Worm (Caenorhabditis elegans) whole organism, early embryonic: ENCODE results near the gene aat-6.
A peak's percentile ranks its signal among the peaks of the same experiment; 100 is the strongest.

ENCODE experiments used
- B0310.2 ChIP-seq: sonication (generic microtip); optimal IDR thresholded peaks from 2 replicates; lab custom pipeline; 2016; ENCODE audit warnings: mild to moderate bottlenecking, missing genetic modification characterization, missing compliant biosample characterization
- F13C5.2 ChIP-seq: sonication (generic microtip); optimal IDR thresholded peaks from 2 replicates; lab custom pipeline; 2017; ENCODE audit warnings: mild to moderate bottlenecking, missing genetic modification characterization, inconsistent platforms, missing compliant biosample characterization
- aly-1 ChIP-seq: sonication (generic microtip); optimal IDR thresholded peaks from 2 replicates; lab custom pipeline; 2016; ENCODE audit warnings: missing genetic modification characterization, missing compliant biosample characterization
- ama-1 ChIP-seq: fragments of 150-350 bp; optimal IDR thresholded peaks from 2 replicates; lab custom pipeline; 2014
- ceh-13 ChIP-seq: fragments of 200-800 bp; sonication (Bioruptor generic); optimal IDR thresholded peaks from 2 replicates; lab custom pipeline; 2018; ENCODE audit warnings: mild to moderate bottlenecking, missing genetic modification characterization, missing compliant biosample characterization
- ceh-36 ChIP-seq: sonication (generic microtip); optimal IDR thresholded peaks from 2 replicates; lab custom pipeline; 2016; ENCODE audit warnings: missing genetic modification characterization, inconsistent platforms, missing compliant biosample characterization
- ets-7 ChIP-seq: sonication (generic microtip); optimal IDR thresholded peaks from 2 replicates; lab custom pipeline; 2016; ENCODE audit warnings: missing genotype, missing genetic modification characterization, missing compliant biosample characterization
- flt-1 ChIP-seq: fragments of 200-800 bp; sonication (Bioruptor generic); IDR thresholded peaks from 2 replicates; pipeline ENCODE4 v1.3.6; 2022; ENCODE audit warnings: missing genetic modification characterization, missing compliant biosample characterization
- hmbx-1 ChIP-seq: sonication (generic microtip); optimal IDR thresholded peaks from 2 replicates; lab custom pipeline; 2016; ENCODE audit warnings: mild to moderate bottlenecking, missing genetic modification characterization, missing compliant biosample characterization
- hmg-4 ChIP-seq: fragments of 200-800 bp; sonication (Bioruptor generic); optimal IDR thresholded peaks from 2 replicates; lab custom pipeline; 2018; ENCODE audit warnings: mild to moderate bottlenecking, missing genetic modification characterization, missing compliant biosample characterization
- hnd-1 ChIP-seq: sonication (generic microtip); optimal IDR thresholded peaks from 2 replicates; lab custom pipeline; 2016; ENCODE audit warnings: missing genetic modification characterization, missing compliant biosample characterization
- pes-1 ChIP-seq: fragments of 200-800 bp; sonication (Bioruptor generic); IDR thresholded peaks from 2 replicates; pipeline ENCODE4 v1.3.6; 2022; ENCODE audit warnings: missing genetic modification reagents, missing genetic modification characterization, missing compliant biosample characterization
- scrt-1 ChIP-seq: fragments of 200-800 bp; sonication (Bioruptor generic); IDR thresholded peaks from 2 replicates; pipeline ENCODE4 v1.3.6; 2022; ENCODE audit warnings: missing genetic modification characterization, missing compliant biosample characterization
- sea-1 ChIP-seq: fragments of 200-800 bp; sonication (Bioruptor generic); conservative IDR thresholded peaks from 2 replicates; pipeline ENCODE4 v1.3.6; 2022; ENCODE audit warnings: missing genetic modification characterization, missing compliant biosample characterization
- tbx-11 ChIP-seq: fragments of 200-800 bp; sonication (Bioruptor generic); IDR thresholded peaks from 2 replicates; pipeline ENCODE4 v1.3.6; 2022; ENCODE audit warnings: missing genetic modification characterization, missing compliant biosample characterization
- tbx-37 ChIP-seq: fragments of 200-800 bp; sonication (Bioruptor generic); conservative IDR thresholded peaks from 2 replicates; pipeline ENCODE4 v1.3.6; 2022; ENCODE audit warnings: missing genetic modification reagents, missing genetic modification characterization, missing compliant biosample characterization
- tra-4 ChIP-seq: sonication (generic microtip); optimal IDR thresholded peaks from 2 replicates; lab custom pipeline; 2017; ENCODE audit warnings: missing genetic modification characterization, missing compliant biosample characterization

The aat-6 gene

ce11 chrV:11454917-11455316, 15.5 kb downstream of the aat-6 start:
- TF ChIP-seq aly-1 (tag; lab: Kevin White, UChicago) (no peak), ceh-13 (GFP tag; lab: Kevin White, UChicago) (no peak), tra-4 (tag; lab: Kevin White, UChicago) (no peak), ama-1 (lab: Kevin White, UChicago) (no peak), scrt-1 (GFP tag; lab: Robert Waterston, UW) (no peak), hnd-1 (tag; lab: Kevin White, UChicago) (no peak), F13C5.2 (tag; lab: Kevin White, UChicago) (no peak), B0310.2 (tag; lab: Kevin White, UChicago) (no peak), pes-1 (GFP tag; lab: Robert Waterston, UW) (no peak), tbx-11 (GFP tag; lab: Robert Waterston, UW) (no peak), ets-7 (tag; lab: Kevin White, UChicago) (no peak), flt-1 (GFP tag; lab: Robert Waterston, UW) (no peak), tbx-37 (GFP tag; lab: Robert Waterston, UW) (no peak)

- TF ChIP-seq sea-1 (GFP tag; lab: Robert Waterston, UW): no peak
- TF ChIP-seq hmg-4 (GFP tag; lab: Kevin White, UChicago): no peak
- TF ChIP-seq scrt-1 (GFP tag; lab: Robert Waterston, UW): no peak
- TF ChIP-seq pes-1 (GFP tag; lab: Robert Waterston, UW): no peak
- TF ChIP-seq B0310.2 (tag; lab: Kevin White, UChicago): no peak
- no peak for TF ChIP-seq ceh-36 (tag; lab: Kevin White, UChicago)
- no peak for TF ChIP-seq tra-4 (tag; lab: Kevin White, UChicago)
- no peak for TF ChIP-seq ceh-13 (GFP tag; lab: Kevin White, UChicago)
- TF ChIP-seq aly-1 (tag; lab: Kevin White, UChicago): no peak
- no peak for TF ChIP-seq F13C5.2 (tag; lab: Kevin White, UChicago)
- TF ChIP-seq tbx-37 (GFP tag; lab: Robert Waterston, UW): no peak
- no peak for TF ChIP-seq ets-7 (tag; lab: Kevin White, UChicago)
- no peak for TF ChIP-seq hmbx-1 (tag; lab: Kevin White, UChicago)
- no peak for TF ChIP-seq tbx-11 (GFP tag; lab: Robert Waterston, UW)
- no peak for TF ChIP-seq hnd-1 (tag; lab: Kevin White, UChicago)
- no peak for TF ChIP-seq ama-1 (lab: Kevin White, UChicago)
- no peak for TF ChIP-seq flt-1 (GFP tag; lab: Robert Waterston, UW)
Observed at ce11 chrV:11450257-11450656, 20.2 kb downstream of the aat-6 start, which contains the start of gene col-156. Gene col-156 (minus strand): TSS chrV:11450357.

- TF ChIP-seq aly-1 (tag; lab: Kevin White, UChicago) (no peak), hmg-4 (GFP tag; lab: Kevin White, UChicago) (no peak), ets-7 (tag; lab: Kevin White, UChicago) (no peak), F13C5.2 (tag; lab: Kevin White, UChicago) (no peak), ceh-13 (GFP tag; lab: Kevin White, UChicago) (no peak), pes-1 (GFP tag; lab: Robert Waterston, UW) (no peak), ceh-36 (tag; lab: Kevin White, UChicago) (no peak), hnd-1 (tag; lab: Kevin White, UChicago) (no peak), B0310.2 (tag; lab: Kevin White, UChicago) (no peak), scrt-1 (GFP tag; lab: Robert Waterston, UW) (no peak), sea-1 (GFP tag; lab: Robert Waterston, UW) (no peak), tbx-37 (GFP tag; lab: Robert Waterston, UW) (no peak), tra-4 (tag; lab: Kevin White, UChicago) (no peak), flt-1 (GFP tag; lab: Robert Waterston, UW) (no peak), hmbx-1 (tag; lab: Kevin White, UChicago) (no peak), tbx-11 (GFP tag; lab: Robert Waterston, UW) (no peak), ama-1 (lab: Kevin White, UChicago) (no peak)
Observed at ce11 chrV:11449404-11449803, 21.1 kb downstream of the aat-6 start.

ce11 chrV:11446297-11446696, 24.2 kb downstream of the aat-6 start, which contains the start of gene mig-17:
Gene mig-17 (plus strand): TSS chrV:11446685.
- no peak for TF ChIP-seq F13C5.2 (tag; lab: Kevin White, UChicago)
- TF ChIP-seq tbx-11 (GFP tag; lab: Robert Waterston, UW): no peak
- TF ChIP-seq flt-1 (GFP tag; lab: Robert Waterston, UW): no peak
- no peak for TF ChIP-seq hmbx-1 (tag; lab: Kevin White, UChicago)
- TF ChIP-seq ceh-13 (GFP tag; lab: Kevin White, UChicago): no peak
- TF ChIP-seq ceh-36 (tag; lab: Kevin White, UChicago): no peak
- TF ChIP-seq B0310.2 (tag; lab: Kevin White, UChicago): no peak
- TF ChIP-seq aly-1 (tag; lab: Kevin White, UChicago): no peak
- TF ChIP-seq hnd-1 (tag; lab: Kevin White, UChicago): no peak

- TF ChIP-seq sea-1 (GFP tag; lab: Robert Waterston, UW) (no peak), tbx-37 (GFP tag; lab: Robert Waterston, UW) (no peak), hmg-4 (GFP tag; lab: Kevin White, UChicago) (peak; percentile 25)
Observed at ce11 chrV:11445375-11445774, 25.1 kb downstream of the aat-6 start.

ce11 chrV:11443503-11443902, 27.0 kb downstream of the aat-6 start, which contains the start of gene F57B7.2:
Gene F57B7.2 (minus strand): TSS chrV:11443603.
- TF ChIP-seq ceh-13 (GFP tag; lab: Kevin White, UChicago): no peak
- TF ChIP-seq F13C5.2 (tag; lab: Kevin White, UChicago): no peak
- no peak for TF ChIP-seq tra-4 (tag; lab: Kevin White, UChicago)
- no peak for TF ChIP-seq tbx-11 (GFP tag; lab: Robert Waterston, UW)
- no peak for TF ChIP-seq hmbx-1 (tag; lab: Kevin White, UChicago)
- TF ChIP-seq hmg-4 (GFP tag; lab: Kevin White, UChicago): no peak
- TF ChIP-seq tbx-37 (GFP tag; lab: Robert Waterston, UW): no peak
- no peak for TF ChIP-seq hnd-1 (tag; lab: Kevin White, UChicago)
- no peak for TF ChIP-seq ceh-36 (tag; lab: Kevin White, UChicago)
